Fruit fly (Drosophila melanogaster) S2 (cell line): Measurements from ENCODE around the gene RpL24-like.

Source experiments
- CG8478 ChIP-seq: fragments of >200 bp; optimal IDR thresholded peaks from 2 replicates; lab custom pipeline; 2018
- CTCF ChIP-seq, 2 experiments: fragments of >200 bp; optimal IDR thresholded peaks; 2 replicates each; lab custom pipeline; 2018

Gene RpL24-like

dm6 chr3R:11431395-11431977, at the start of gene RpL24-like, which contains the start of gene CG5276:
TSS of gene RpL24-like (minus strand) at chr3R:11431582.
TSS of gene CG5276 (plus strand) at chr3R:11431738.
- TF ChIP-seq CG8478 (lab: Kevin White, UChicago) = no peak
- peak in 1 of 2 experiments; percentile 49 for TF ChIP-seq CTCF (optimal IDR thresholded peaks at IDR 0.05; lab: Kevin White, UChicago)

dm6 chr3R:11469745-11470144, 38.4 kb upstream of the RpL24-like start:
- no peak for TF ChIP-seq CG8478 (lab: Kevin White, UChicago)
- no peak for TF ChIP-seq CTCF (optimal IDR thresholded peaks at IDR 0.05; lab: Kevin White, UChicago)

dm6 chr3R:11467812-11468211, 36.4 kb upstream of the RpL24-like start:
- TF ChIP-seq CTCF (optimal IDR thresholded peaks at IDR 0.05; lab: Kevin White, UChicago) (no peak), CG8478 (lab: Kevin White, UChicago) (no peak)

dm6 chr3R:11460502-11461358, 29.3 kb upstream of the RpL24-like start, which contains the start of gene PGRP-LB:
TSS of gene PGRP-LB (minus strand) at chr3R:11460552.
- TF ChIP-seq CG8478 (lab: Kevin White, UChicago) (no peak), CTCF (optimal IDR thresholded peaks at IDR 0.05; lab: Kevin White, UChicago) (no peak)

- TF ChIP-seq CTCF (optimal IDR thresholded peaks at IDR 0.05; lab: Kevin White, UChicago) (no peak), CG8478 (lab: Kevin White, UChicago) (no peak)
Observed at dm6 chr3R:11458851-11459175, 27.4 kb upstream of the RpL24-like start.

dm6 chr3R:11458022-11458850, 26.9 kb upstream of the RpL24-like start:
- no peak for TF ChIP-seq CTCF (optimal IDR thresholded peaks at IDR 0.05; lab: Kevin White, UChicago)
- no peak for TF ChIP-seq CG8478 (lab: Kevin White, UChicago)

- TF ChIP-seq CTCF (optimal IDR thresholded peaks at IDR 0.05; lab: Kevin White, UChicago) (no peak), CG8478 (lab: Kevin White, UChicago) (no peak)
Observed at dm6 chr3R:11457286-11457685, 25.9 kb upstream of the RpL24-like start.

- TF ChIP-seq CG8478 (lab: Kevin White, UChicago) (no peak), CTCF (optimal IDR thresholded peaks at IDR 0.05; lab: Kevin White, UChicago) (no peak)
Observed at dm6 chr3R:11456539-11456938, 25.2 kb upstream of the RpL24-like start.

dm6 chr3R:11454210-11454904, 23.0 kb upstream of the RpL24-like start:
- TF ChIP-seq CG8478 (lab: Kevin White, UChicago) (no peak), CTCF (optimal IDR thresholded peaks at IDR 0.05; lab: Kevin White, UChicago) (no peak)

dm6 chr3R:11452041-11452440, 20.7 kb upstream of the RpL24-like start:
- TF ChIP-seq CG8478 (lab: Kevin White, UChicago) (no peak), CTCF (optimal IDR thresholded peaks at IDR 0.05; lab: Kevin White, UChicago) (no peak)

dm6 chr3R:11451207-11451841, 19.9 kb upstream of the RpL24-like start, which contains the start of gene sals:
TSS of gene sals (minus strand) at chr3R:11451791.
- TF ChIP-seq CTCF (optimal IDR thresholded peaks at IDR 0.05; lab: Kevin White, UChicago) (no peak), CG8478 (lab: Kevin White, UChicago) (no peak)

- TF ChIP-seq CTCF (optimal IDR thresholded peaks at IDR 0.05; lab: Kevin White, UChicago) (no peak), CG8478 (lab: Kevin White, UChicago) (no peak)
Observed at dm6 chr3R:11449688-11450087, 18.3 kb upstream of the RpL24-like start.

- no peak for TF ChIP-seq CTCF (optimal IDR thresholded peaks at IDR 0.05; lab: Kevin White, UChicago)
- no peak for TF ChIP-seq CG8478 (lab: Kevin White, UChicago)
Observed at dm6 chr3R:11441038-11441437, 9.7 kb upstream of the RpL24-like start.
